Fruit fly (Drosophila melanogaster) whole organism, adult: ENCODE measurements around the gene c11.1.

Experiments
- CG11617 ChIP-seq: fragments of 200-800 bp; sonication (Bioruptor generic); optimal IDR thresholded peaks from 2 replicates; lab custom pipeline; 2017; ENCODE audit warnings: mild to moderate bottlenecking, missing biosample characterization, missing genetic modification reagents, missing genetic modification characterization
- CG12768 ChIP-seq: fragments of 200-800 bp; sonication (Bioruptor generic); optimal IDR thresholded peaks from 2 replicates; lab custom pipeline; 2017; ENCODE audit warnings: missing biosample characterization, missing genetic modification characterization, mild to moderate bottlenecking, moderate library complexity, missing genetic modification reagents
- CG14711 ChIP-seq: fragments of 200-800 bp; sonication (Bioruptor generic); optimal IDR thresholded peaks from 2 replicates; lab custom pipeline; 2018; ENCODE audit warnings: missing biosample characterization, mild to moderate bottlenecking, missing genetic modification characterization, moderate library complexity
- CG1620 ChIP-seq: fragments of 200-800 bp; sonication (Bioruptor generic); optimal IDR thresholded peaks from 2 replicates; lab custom pipeline; 2016; ENCODE audit warnings: missing biosample characterization, missing genetic modification characterization
- CG33017 ChIP-seq: fragments of 200-800 bp; sonication (Bioruptor generic); optimal IDR thresholded peaks from 2 replicates; lab custom pipeline; 2018; ENCODE audit warnings: missing biosample characterization, mild to moderate bottlenecking, missing genetic modification characterization, moderate library complexity
- CG5204 ChIP-seq: fragments of 200-800 bp; sonication (Bioruptor generic); optimal IDR thresholded peaks from 2 replicates; lab custom pipeline; 2016; ENCODE audit warnings: missing biosample characterization, missing genetic modification characterization
- CG7045 ChIP-seq: fragments of 200-800 bp; sonication (Bioruptor generic); optimal IDR thresholded peaks from 2 replicates; lab custom pipeline; 2017; ENCODE audit warnings: missing biosample characterization, mild to moderate bottlenecking, missing genetic modification characterization
- CG7101 ChIP-seq: fragments of 200-800 bp; sonication (Bioruptor generic); optimal IDR thresholded peaks from 2 replicates; lab custom pipeline; 2018; ENCODE audit warnings: missing biosample characterization, mild to moderate bottlenecking, missing genetic modification characterization, moderate library complexity
- Clk ChIP-seq: fragments of 200-800 bp; sonication (Bioruptor generic); optimal IDR thresholded peaks from 2 replicates; lab custom pipeline; 2017; ENCODE audit warnings: missing biosample characterization, missing genetic modification characterization
- Crg-1 ChIP-seq: fragments of 200-800 bp; sonication (Bioruptor generic); optimal IDR thresholded peaks from 2 replicates; lab custom pipeline; 2016; ENCODE audit warnings: missing biosample characterization, missing genetic modification characterization
- Hr96 ChIP-seq: fragments of 200-800 bp; sonication (Bioruptor generic); optimal IDR thresholded peaks from 2 replicates; lab custom pipeline; 2016; ENCODE audit warnings: missing biosample characterization, missing genetic modification characterization
- Mnt ChIP-seq: fragments of 200-800 bp; sonication (Bioruptor generic); optimal IDR thresholded peaks from 2 replicates; lab custom pipeline; 2016; ENCODE audit warnings: missing biosample characterization, mild to moderate bottlenecking, missing genetic modification characterization
- bab1 ChIP-seq: fragments of 200-800 bp; sonication (Bioruptor generic); optimal IDR thresholded peaks from 3 replicates; lab custom pipeline; 2019; ENCODE audit warnings: missing biosample characterization, mild to moderate bottlenecking, missing genetic modification characterization, moderate library complexity
- cic ChIP-seq: fragments of 200-800 bp; sonication (Bioruptor generic); optimal IDR thresholded peaks from 2 replicates; lab custom pipeline; 2017; ENCODE audit warnings: missing biosample characterization, mild to moderate bottlenecking, missing genetic modification characterization, moderate library complexity
- cnc ChIP-seq, 2 experiments: fragments of >200 bp; optimal IDR thresholded peaks; 2 replicates each; lab custom pipeline; 2017
- kay ChIP-seq: fragments of 200-800 bp; sonication (Bioruptor generic); peaks from one replicate; lab custom pipeline; 2016; ENCODE audit warnings: missing biosample characterization, missing genetic modification characterization, borderline replicate concordance
- ovo ChIP-seq: fragments of 200-800 bp; sonication (Bioruptor generic); optimal IDR thresholded peaks from 2 replicates; lab custom pipeline; 2016; ENCODE audit warnings: missing biosample characterization, missing genetic modification characterization
- pad ChIP-seq: fragments of 200-800 bp; sonication (Bioruptor generic); optimal IDR thresholded peaks from 3 replicates; lab custom pipeline; 2017; ENCODE audit warnings: missing biosample characterization, missing genetic modification characterization, mild to moderate bottlenecking, moderate library complexity, missing genetic modification reagents
- tj ChIP-seq: fragments of 200-800 bp; sonication (Bioruptor generic); optimal IDR thresholded peaks from 3 replicates; lab custom pipeline; 2017; ENCODE audit warnings: missing biosample characterization, mild to moderate bottlenecking, missing genetic modification characterization, moderate library complexity
- toe ChIP-seq: fragments of 200-800 bp; sonication (Bioruptor generic); optimal IDR thresholded peaks from 2 replicates; lab custom pipeline; 2016; ENCODE audit warnings: missing biosample characterization, missing genetic modification characterization

c11.1 gene

DNA sequence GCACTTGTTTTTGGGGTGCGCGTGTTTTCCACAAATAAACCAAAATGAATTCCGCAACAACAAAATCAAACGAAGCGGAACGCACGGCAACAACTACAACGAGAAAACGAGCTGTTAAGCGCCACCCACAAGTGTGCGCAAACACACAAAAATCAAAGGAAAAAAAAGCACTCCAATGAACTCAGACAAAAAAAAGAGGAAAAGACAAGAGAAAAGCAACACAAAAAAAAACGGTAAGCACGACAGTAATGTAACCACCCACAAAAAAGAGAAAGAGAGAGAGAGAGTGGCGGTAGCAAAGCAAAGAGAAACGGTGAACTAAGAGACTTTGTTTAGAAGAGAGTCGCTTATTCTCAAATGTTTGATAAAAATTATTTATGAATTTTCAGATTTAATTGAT, 22.8 kb upstream of the c11.1 start:
- TF ChIP-seq CG12768 (GFP tag; lab: Kevin White, UChicago), result no peak
- no peak for TF ChIP-seq bab1 (GFP tag; lab: Kevin White, UChicago)
- TF ChIP-seq tj (GFP tag; lab: Kevin White, UChicago), result no peak
- no peak for TF ChIP-seq Mnt (GFP tag; lab: Kevin White, UChicago)
- no peak for TF ChIP-seq CG7045 (GFP tag; lab: Kevin White, UChicago)
- TF ChIP-seq cnc (optimal IDR thresholded peaks at IDR 0.05; lab: Kevin White, UChicago), result no peak
- TF ChIP-seq cic (GFP tag; lab: Kevin White, UChicago), result no peak
- TF ChIP-seq CG11617 (GFP tag; lab: Kevin White, UChicago), result no peak

dm6 chrX:9297661-9298433, 14.9 kb upstream of the c11.1 start:
- TF ChIP-seq Clk (GFP tag; lab: Kevin White, UChicago) (no peak), CG33017 (tag; lab: Kevin White, UChicago) (no peak), cic (GFP tag; lab: Kevin White, UChicago) (no peak), ovo (GFP tag; lab: Kevin White, UChicago) (no peak), Crg-1 (GFP tag; lab: Kevin White, UChicago) (no peak), CG7045 (GFP tag; lab: Kevin White, UChicago) (no peak)

DNA sequence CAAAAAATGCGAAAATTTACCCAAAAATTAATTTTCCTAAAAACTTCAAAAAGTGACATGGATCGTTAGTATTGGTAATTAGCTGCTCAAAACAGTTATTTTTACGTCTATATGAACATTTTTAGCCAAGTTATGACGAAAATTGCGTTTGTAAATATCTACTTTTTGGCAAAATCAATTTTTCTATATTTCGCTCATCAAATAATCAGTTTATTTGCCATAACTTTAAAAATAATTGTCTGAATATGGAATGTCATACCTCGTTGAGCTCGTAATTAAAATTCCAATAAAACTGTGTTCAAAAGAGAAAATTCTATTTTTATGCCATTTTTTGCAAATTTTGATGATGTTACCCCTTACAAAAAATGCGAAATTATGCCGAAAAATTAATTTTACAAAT, 13.6 kb upstream of the c11.1 start:
- no peak for TF ChIP-seq pad (GFP tag; lab: Kevin White, UChicago)
- no peak for TF ChIP-seq ovo (GFP tag; lab: Kevin White, UChicago)
- no peak for TF ChIP-seq CG11617 (GFP tag; lab: Kevin White, UChicago)

- TF ChIP-seq tj (GFP tag; lab: Kevin White, UChicago) (no peak), CG5204 (GFP tag; lab: Kevin White, UChicago) (no peak), CG33017 (tag; lab: Kevin White, UChicago) (no peak), Clk (GFP tag; lab: Kevin White, UChicago) (no peak), ovo (GFP tag; lab: Kevin White, UChicago) (no peak), bab1 (GFP tag; lab: Kevin White, UChicago) (no peak), Mnt (GFP tag; lab: Kevin White, UChicago) (no peak), CG7045 (GFP tag; lab: Kevin White, UChicago) (no peak), toe (GFP tag; lab: Kevin White, UChicago) (no peak), CG11617 (GFP tag; lab: Kevin White, UChicago) (no peak), CG7101 (tag; lab: Kevin White, UChicago) (no peak), kay (GFP tag; lab: Kevin White, UChicago) (no peak), Crg-1 (GFP tag; lab: Kevin White, UChicago) (no peak), Hr96 (GFP tag; lab: Kevin White, UChicago) (no peak), CG14711 (tag; lab: Kevin White, UChicago) (no peak), CG12768 (GFP tag; lab: Kevin White, UChicago) (no peak), cic (GFP tag; lab: Kevin White, UChicago) (no peak), cnc (optimal IDR thresholded peaks at IDR 0.05; lab: Kevin White, UChicago) (no peak), pad (GFP tag; lab: Kevin White, UChicago) (no peak)
These were observed 12.6 kb upstream of the c11.1 start for dm6 chrX:9295518-9295917.

- TF ChIP-seq pad (GFP tag; lab: Kevin White, UChicago) (no peak), cic (GFP tag; lab: Kevin White, UChicago) (no peak), Clk (GFP tag; lab: Kevin White, UChicago) (no peak), ovo (GFP tag; lab: Kevin White, UChicago) (no peak), CG33017 (tag; lab: Kevin White, UChicago) (no peak), CG11617 (GFP tag; lab: Kevin White, UChicago) (no peak), CG12768 (GFP tag; lab: Kevin White, UChicago) (no peak), Mnt (GFP tag; lab: Kevin White, UChicago) (no peak), kay (GFP tag; lab: Kevin White, UChicago) (no peak), CG14711 (tag; lab: Kevin White, UChicago) (no peak), CG5204 (GFP tag; lab: Kevin White, UChicago) (no peak), cnc (optimal IDR thresholded peaks at IDR 0.05; lab: Kevin White, UChicago) (no peak), CG7045 (GFP tag; lab: Kevin White, UChicago) (no peak), Crg-1 (GFP tag; lab: Kevin White, UChicago) (no peak), Hr96 (GFP tag; lab: Kevin White, UChicago) (no peak), toe (GFP tag; lab: Kevin White, UChicago) (no peak)
These were observed 8.4 kb upstream of the c11.1 start for dm6 chrX:9291270-9291669.

DNA sequence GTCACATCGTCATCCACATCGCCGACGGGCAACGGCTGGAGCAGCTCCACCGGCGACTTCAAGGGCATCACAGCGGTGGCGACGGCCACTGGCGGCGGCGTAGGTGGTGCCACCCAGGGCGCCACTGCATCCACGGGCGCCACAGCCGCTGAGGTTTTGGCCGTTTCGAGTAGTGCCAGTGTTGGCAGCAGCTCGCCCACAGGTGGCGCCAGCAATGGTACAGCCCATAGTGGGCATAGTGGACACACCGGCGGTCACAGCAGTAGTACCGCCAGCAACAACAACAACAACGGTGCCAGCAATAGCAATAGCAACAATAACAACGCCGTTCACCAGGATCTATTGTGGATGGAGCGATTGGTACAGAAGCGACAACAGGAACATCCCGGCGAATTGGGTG, 3.5 kb upstream of the c11.1 start:
- TF ChIP-seq CG33017 (tag; lab: Kevin White, UChicago), result no peak
- no peak for TF ChIP-seq cic (GFP tag; lab: Kevin White, UChicago)
- no peak for TF ChIP-seq bab1 (GFP tag; lab: Kevin White, UChicago)
- no peak for TF ChIP-seq kay (GFP tag; lab: Kevin White, UChicago)
- TF ChIP-seq CG7045 (GFP tag; lab: Kevin White, UChicago), result no peak
- no peak for TF ChIP-seq Crg-1 (GFP tag; lab: Kevin White, UChicago)
- TF ChIP-seq Clk (GFP tag; lab: Kevin White, UChicago), result no peak
- TF ChIP-seq toe (GFP tag; lab: Kevin White, UChicago), result no peak
- no peak for TF ChIP-seq CG1620 (GFP tag; lab: Kevin White, UChicago)
- no peak for TF ChIP-seq CG11617 (GFP tag; lab: Kevin White, UChicago)
- no peak for TF ChIP-seq CG5204 (GFP tag; lab: Kevin White, UChicago)
- no peak for TF ChIP-seq CG7101 (tag; lab: Kevin White, UChicago)
- TF ChIP-seq CG12768 (GFP tag; lab: Kevin White, UChicago), result no peak
